Worm (Caenorhabditis elegans): ENCODE data around the gene C44H4.8.

C44H4.8 gene

DNA sequence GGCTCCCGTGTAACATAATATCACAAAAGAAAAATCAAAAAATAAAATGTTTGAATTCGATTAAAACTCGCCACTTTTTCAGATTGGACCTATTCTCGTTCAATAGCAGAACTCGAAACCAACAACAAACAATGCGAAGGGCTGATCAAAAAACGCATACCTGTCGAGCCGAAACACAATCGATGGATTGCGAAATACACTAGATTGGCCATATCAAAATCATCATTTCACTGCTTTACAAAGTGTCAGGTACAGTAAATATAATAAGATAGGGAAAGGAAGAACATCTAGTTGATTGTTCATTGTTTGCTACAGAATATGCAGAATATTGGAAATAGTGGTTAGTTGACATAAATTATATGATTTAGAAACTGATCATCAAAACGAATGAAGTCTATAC is 12.8 kb downstream of the C44H4.8 start:
- no peak for TF ChIP-seq nhr-76 (tag; optimal IDR thresholded peaks at IDR 0.05)
- no peak for TF ChIP-seq ceh-43 (GFP tag; optimal IDR thresholded peaks at IDR 0.05)
- no peak for TF ChIP-seq sem-2 (GFP tag; optimal IDR thresholded peaks at IDR 0.05)
- no peak for TF ChIP-seq nhr-12 (tag; optimal IDR thresholded peaks at IDR 0.05)
- TF ChIP-seq mab-5 (tag; optimal IDR thresholded peaks at IDR 0.05), result no peak
- TF ChIP-seq lin-13 (tag; optimal IDR thresholded peaks at IDR 0.05), result no peak
- TF ChIP-seq ztf-11 (tag; optimal IDR thresholded peaks at IDR 0.05), result no peak
- no peak for TF ChIP-seq sptf-1 (tag; optimal IDR thresholded peaks at IDR 0.05)
- no peak for TF ChIP-seq ceh-39 (tag; optimal IDR thresholded peaks at IDR 0.05)
- no peak for TF ChIP-seq M03D4.4 (tag; optimal IDR thresholded peaks at IDR 0.05)
- TF ChIP-seq elt-3 (tag; optimal IDR thresholded peaks at IDR 0.05), result no peak
- no peak for TF ChIP-seq blmp-1 (tag; optimal IDR thresholded peaks at IDR 0.05)
- TF ChIP-seq drap-1 (GFP tag; optimal IDR thresholded peaks at IDR 0.05), result no peak
- TF ChIP-seq nhr-28 (tag; optimal IDR thresholded peaks at IDR 0.05), result no peak
- TF ChIP-seq nhr-2 (tag; optimal IDR thresholded peaks at IDR 0.05), result no peak
- no peak for TF ChIP-seq unc-62 (GFP tag; optimal IDR thresholded peaks at IDR 0.05)

ce11 chrX:14610093-14610763 is 15.3 kb downstream of the C44H4.8 start:
- peak; percentile 61 for TF ChIP-seq unc-120 (tag; optimal IDR thresholded peaks at IDR 0.05; ENCODE audit: poor library complexity, severe bottlenecking)
- TF ChIP-seq ceh-39 (tag; optimal IDR thresholded peaks at IDR 0.05), result no peak
- no peak for TF ChIP-seq ceh-83 (GFP tag; optimal IDR thresholded peaks at IDR 0.05)
- TF ChIP-seq nhr-2 (tag; optimal IDR thresholded peaks at IDR 0.05), result no peak
- TF ChIP-seq tbx-8 (GFP tag; optimal IDR thresholded peaks at IDR 0.05), result no peak
- no peak for TF ChIP-seq ceh-43 (GFP tag; optimal IDR thresholded peaks at IDR 0.05)
- no peak for TF ChIP-seq elt-3 (tag; optimal IDR thresholded peaks at IDR 0.05)
- no peak for TF ChIP-seq drap-1 (GFP tag; optimal IDR thresholded peaks at IDR 0.05)
- TF ChIP-seq ham-2 (GFP tag; optimal IDR thresholded peaks at IDR 0.05), result peak; percentile 30
- TF ChIP-seq lin-13 (tag; optimal IDR thresholded peaks at IDR 0.05), result no peak
- TF ChIP-seq nhr-12 (tag; optimal IDR thresholded peaks at IDR 0.05), result no peak
- peak; percentile 10 for TF ChIP-seq cnd-1 (tag; optimal IDR thresholded peaks at IDR 0.05)
- no peak for TF ChIP-seq unc-39 (tag; optimal IDR thresholded peaks at IDR 0.05)
- TF ChIP-seq mab-5 (tag; optimal IDR thresholded peaks at IDR 0.05), result no peak
- TF ChIP-seq pha-4 (tag; optimal IDR thresholded peaks at IDR 0.05), result peak; percentile 35
- no peak for TF ChIP-seq M03D4.4 (tag; optimal IDR thresholded peaks at IDR 0.05)
- TF ChIP-seq ces-1 (GFP tag; optimal IDR thresholded peaks at IDR 0.05), result no peak
- no peak for TF ChIP-seq mls-2 (tag; optimal IDR thresholded peaks at IDR 0.05)
- TF ChIP-seq sem-2 (GFP tag; optimal IDR thresholded peaks at IDR 0.05), result no peak
- TF ChIP-seq snpc-4 (tag; optimal IDR thresholded peaks at IDR 0.05), result no peak
- no peak for TF ChIP-seq blmp-1 (tag; optimal IDR thresholded peaks at IDR 0.05)
- TF ChIP-seq hlh-1 (tag; optimal IDR thresholded peaks at IDR 0.05), result peak; percentile 21
- TF ChIP-seq bed-3 (GFP tag; optimal IDR thresholded peaks at IDR 0.05), result no peak
- no peak for TF ChIP-seq elt-1 (tag; optimal IDR thresholded peaks at IDR 0.05; ENCODE audit: borderline replicate concordance, insufficient read depth)
- TF ChIP-seq lsy-2 (tag; optimal IDR thresholded peaks at IDR 0.05), result no peak
- TF ChIP-seq zip-8 (tag; optimal IDR thresholded peaks at IDR 0.05), result peak; percentile 83
- TF ChIP-seq flh-1 (GFP tag; optimal IDR thresholded peaks at IDR 0.05), result no peak
- TF ChIP-seq unc-62 (GFP tag; optimal IDR thresholded peaks at IDR 0.05), result no peak

- TF ChIP-seq elt-3 (tag; optimal IDR thresholded peaks at IDR 0.05) (no peak), hlh-1 (tag; optimal IDR thresholded peaks at IDR 0.05) (no peak), zip-8 (tag; optimal IDR thresholded peaks at IDR 0.05) (no peak), nhr-237 (tag; optimal IDR thresholded peaks at IDR 0.05) (no peak)
Observed at ce11 chrX:14611074-14611473, 16.1 kb downstream of the C44H4.8 start, which contains the start of gene rbc-1. Gene rbc-1, plus strand, starts transcription at chrX:14611374.

DNA sequence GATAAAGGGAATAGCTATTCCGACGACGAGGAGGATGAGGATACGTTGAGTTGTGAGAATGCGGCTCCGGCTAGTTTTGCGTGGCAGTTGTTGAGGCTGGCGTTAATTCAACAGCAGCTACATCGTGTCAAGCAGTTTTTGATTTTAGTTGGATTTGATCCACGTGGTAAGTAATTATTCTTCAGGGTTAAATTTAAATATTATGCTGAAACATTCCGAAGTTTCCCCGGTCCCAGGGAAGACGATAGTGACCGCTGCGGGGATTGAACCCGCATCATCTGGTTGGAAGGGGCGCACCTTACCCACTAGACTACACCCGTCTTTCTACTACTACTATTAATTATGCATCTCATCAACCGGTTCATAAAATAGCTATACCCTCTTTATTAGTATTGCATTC is 26.3 kb downstream of the C44H4.8 start:
- TF ChIP-seq snpc-4 (tag; optimal IDR thresholded peaks at IDR 0.05), result no peak
- no peak for TF ChIP-seq nhr-28 (tag; optimal IDR thresholded peaks at IDR 0.05)
- TF ChIP-seq mab-5 (tag; optimal IDR thresholded peaks at IDR 0.05), result no peak
- TF ChIP-seq ceh-43 (GFP tag; optimal IDR thresholded peaks at IDR 0.05), result no peak
- TF ChIP-seq hlh-1 (tag; optimal IDR thresholded peaks at IDR 0.05), result no peak
- TF ChIP-seq sem-2 (GFP tag; optimal IDR thresholded peaks at IDR 0.05), result no peak
- no peak for TF ChIP-seq flh-1 (GFP tag; optimal IDR thresholded peaks at IDR 0.05)
- TF ChIP-seq mls-2 (tag; optimal IDR thresholded peaks at IDR 0.05), result no peak
- TF ChIP-seq ceh-39 (tag; optimal IDR thresholded peaks at IDR 0.05), result no peak
- no peak for TF ChIP-seq unc-39 (tag; optimal IDR thresholded peaks at IDR 0.05)
- TF ChIP-seq pha-4 (tag; optimal IDR thresholded peaks at IDR 0.05), result no peak
- no peak for TF ChIP-seq lsy-2 (tag; optimal IDR thresholded peaks at IDR 0.05)
- no peak for TF ChIP-seq drap-1 (GFP tag; optimal IDR thresholded peaks at IDR 0.05)
- no peak for TF ChIP-seq unc-120 (tag; optimal IDR thresholded peaks at IDR 0.05; ENCODE audit: poor library complexity, severe bottlenecking)
- TF ChIP-seq ztf-11 (tag; optimal IDR thresholded peaks at IDR 0.05), result no peak
- no peak for TF ChIP-seq lin-13 (tag; optimal IDR thresholded peaks at IDR 0.05)
- no peak for TF ChIP-seq M03D4.4 (tag; optimal IDR thresholded peaks at IDR 0.05)
- TF ChIP-seq sptf-1 (tag; optimal IDR thresholded peaks at IDR 0.05), result no peak
- no peak for TF ChIP-seq nhr-2 (tag; optimal IDR thresholded peaks at IDR 0.05)

All from whole organism, mixed stage, embryonic.